Fruit fly (Drosophila melanogaster): ENCODE results near the gene CtsL3.

The CtsL3 gene

DNA sequence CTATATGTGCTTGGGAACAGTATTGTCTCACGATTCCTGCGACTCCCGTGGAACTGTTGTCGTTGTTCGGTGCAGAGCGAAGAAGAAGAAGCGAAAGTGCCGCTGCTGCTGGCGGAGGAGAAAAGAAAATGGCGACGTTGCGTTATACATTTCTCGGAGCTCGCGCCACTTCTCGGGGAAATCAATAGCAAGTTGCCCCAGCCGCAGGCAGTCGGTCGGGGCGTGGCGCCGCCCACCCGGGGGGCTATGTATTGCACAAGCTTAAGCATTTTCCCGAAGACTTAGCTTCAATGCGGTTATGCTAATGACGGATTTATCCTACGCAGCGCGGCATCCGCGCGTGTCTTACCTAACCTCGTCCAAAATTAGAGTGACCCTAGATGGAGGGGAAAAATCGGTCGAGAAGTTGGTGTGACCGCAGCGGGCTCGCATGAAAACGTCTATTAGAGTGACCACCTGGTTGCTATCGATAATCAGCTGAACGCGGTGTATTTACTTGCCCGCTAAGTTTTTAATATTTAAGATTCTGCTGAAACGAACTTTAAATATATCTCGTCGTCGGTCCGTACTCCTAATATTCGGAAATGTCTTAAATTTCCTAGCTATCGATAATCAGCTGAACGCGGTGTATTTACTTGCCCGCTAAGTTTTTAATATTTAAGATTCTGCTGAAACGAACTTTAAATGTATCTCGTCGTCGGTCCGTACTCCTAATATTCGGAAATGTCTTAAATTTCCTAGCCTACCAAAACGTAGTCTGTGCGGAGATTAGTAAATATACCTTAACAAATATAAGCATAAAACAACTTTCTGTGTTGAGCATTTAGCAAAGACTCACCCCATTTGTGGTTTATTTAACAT lies 18.6 kb downstream of the CtsL3 start, which contains the start of gene Rm62 (continued):
- TF ChIP-seq CG14860 (GFP tag; IDR thresholded peaks at IDR 0.05; ENCODE audit: partially characterized antibody) (peak; percentile 17; the same call in 1 of the 3 replicates), wek (GFP tag; optimal IDR thresholded peaks at IDR 0.05) (peak; percentile 43), prd (optimal IDR thresholded peaks at IDR 0.05) (no peak), prd (GFP tag; IDR thresholded peaks at IDR 0.05) (no peak), emc (GFP tag; optimal IDR thresholded peaks at IDR 0.05) (no peak), CG14965 (GFP tag; optimal IDR thresholded peaks at IDR 0.05; ENCODE audit: borderline replicate concordance) (no peak), CTCF (GFP tag; optimal IDR thresholded peaks at IDR 0.05) (peak; percentile 22), CG2199 (GFP tag; IDR thresholded peaks at IDR 0.05) (no peak), HLH3B (GFP tag; IDR thresholded peaks at IDR 0.05) (no peak; the same call in 1 of the 2 replicates), CG9437 (GFP tag; optimal IDR thresholded peaks at IDR 0.05) (no peak), Fer3 (tag; optimal IDR thresholded peaks at IDR 0.05) (no peak), pan (optimal IDR thresholded peaks at IDR 0.05) (no peak), pan (GFP tag; optimal IDR thresholded peaks at IDR 0.05 in 1 of 2, IDR thresholded peaks at IDR 0.05 in 1 of 2) (no peak), schlank (tag; optimal IDR thresholded peaks at IDR 0.05) (no peak), CG2678 (tag; optimal IDR thresholded peaks at IDR 0.05) (peak; percentile 31), Dp (GFP tag; optimal IDR thresholded peaks at IDR 0.05) (peak; percentile 70), esg (GFP tag; conservative IDR thresholded peaks at IDR 0.05) (no peak), Atf-2 (GFP tag; optimal IDR thresholded peaks at IDR 0.05) (no peak), CG1529 (GFP tag; optimal IDR thresholded peaks at IDR 0.05) (no peak), Gsc (GFP tag; IDR thresholded peaks at IDR 0.05) (no peak), Dref (GFP tag; IDR thresholded peaks at IDR 0.05) (peak; percentile 78), HmgZ (tag; optimal IDR thresholded peaks at IDR 0.05) (peak; percentile 0), CG11398 (GFP tag; optimal IDR thresholded peaks at IDR 0.05) (no peak), ssp (GFP tag; IDR thresholded peaks at IDR 0.05) (no peak), sima (GFP tag; optimal IDR thresholded peaks at IDR 0.05) (no peak), insv (GFP tag; optimal IDR thresholded peaks at IDR 0.05) (no peak), ac (GFP tag; optimal IDR thresholded peaks at IDR 0.05) (peak; percentile 41), lilli (GFP tag; optimal IDR thresholded peaks at IDR 0.05) (peak; percentile 25), trh (GFP tag; optimal IDR thresholded peaks at IDR 0.05) (no peak), CG4730 (GFP tag; IDR thresholded peaks at IDR 0.05) (no peak), Camta (GFP tag; optimal IDR thresholded peaks at IDR 0.05) (no peak), Adf1 (GFP tag; IDR thresholded peaks at IDR 0.05) (peak; percentile 62), YL-1 (GFP tag; optimal IDR thresholded peaks at IDR 0.05) (peak; percentile 92), Oaz (GFP tag; IDR thresholded peaks at IDR 0.05) (0 out of 2 replicates have a peak, but pooled peaks have one; percentile 10), CG8924 (tag; optimal IDR thresholded peaks at IDR 0.05) (no peak), H2.0 (GFP tag; IDR thresholded peaks at IDR 0.05) (no peak), Nf-YC (tag; optimal IDR thresholded peaks at IDR 0.05) (peak; percentile 20), CG17612 (GFP tag; IDR thresholded peaks at IDR 0.05) (no peak), aop (GFP tag; IDR thresholded peaks at IDR 0.05) (no peak), Scr (GFP tag; IDR thresholded peaks at IDR 0.05; ENCODE audit: partially characterized antibody) (peak; percentile 52), stwl (tag; optimal IDR thresholded peaks at IDR 0.05) (peak; percentile 43), usp (GFP tag; optimal IDR thresholded peaks at IDR 0.05) (no peak), Myb (GFP tag; optimal IDR thresholded peaks at IDR 0.05) (no peak), grau (tag; optimal IDR thresholded peaks at IDR 0.05) (peak; percentile 15), CG8388 (GFP tag; optimal IDR thresholded peaks at IDR 0.05) (no peak), PHDP (tag; optimal IDR thresholded peaks at IDR 0.05) (no peak), CG2120 (GFP tag; optimal IDR thresholded peaks at IDR 0.05) (no peak), fd64A (GFP tag; optimal IDR thresholded peaks at IDR 0.05) (peak; percentile 39), Tbp (GFP tag; optimal IDR thresholded peaks at IDR 0.05) (no peak), Ravus (GFP tag; IDR thresholded peaks at IDR 0.05) (no peak), CG1792 (GFP tag; optimal IDR thresholded peaks at IDR 0.05) (no peak)

Data from whole organism, embryonic.